Worm (Caenorhabditis elegans): ENCODE measurements around the gene E02H1.6.

Gene E02H1.6

ce11 chrII:9566045-9566444 lies 30.5 kb upstream of the E02H1.6 start (continued):
- no peak for TF ChIP-seq zag-1 (tag; optimal IDR thresholded peaks at IDR 0.05)
- peak; percentile 68; the same call in 1 of the 2 replicates for TF ChIP-seq mdt-29 (GFP tag; IDR thresholded peaks at IDR 0.05)
- TF ChIP-seq dpl-1 (GFP tag; optimal IDR thresholded peaks at IDR 0.05) = peak; percentile 20
- no peak for TF ChIP-seq R02D3.7 (tag; optimal IDR thresholded peaks at IDR 0.05)
- peak; percentile 93 for TF ChIP-seq dmd-8 (GFP tag; IDR thresholded peaks at IDR 0.05)
- no peak for TF ChIP-seq nhr-10 (tag; optimal IDR thresholded peaks at IDR 0.05)
- TF ChIP-seq nhr-28 (tag; optimal IDR thresholded peaks at IDR 0.05) = peak; percentile 29
- no peak for TF ChIP-seq ces-1 (GFP tag; optimal IDR thresholded peaks at IDR 0.05)
- no peak for TF ChIP-seq snpc-4 (tag; optimal IDR thresholded peaks at IDR 0.05)
- peak; percentile 79; the same call in 1 of the 2 replicates for TF ChIP-seq Y105C5A.15 (GFP tag; IDR thresholded peaks at IDR 0.05)
- TF ChIP-seq fkh-10 (GFP tag; optimal IDR thresholded peaks at IDR 0.05) = no peak
- TF ChIP-seq F44E2.7 (GFP tag; IDR thresholded peaks at IDR 0.05) = peak; percentile 85; the same call in 1 of the 2 replicates
- no peak for TF ChIP-seq lin-39 (tag; optimal IDR thresholded peaks at IDR 0.05)
- peak; percentile 71 for TF ChIP-seq spr-3 (GFP tag; optimal IDR thresholded peaks at IDR 0.05)
- TF ChIP-seq arid-1 (GFP tag; conservative IDR thresholded peaks at IDR 0.05) = peak; percentile 84
- no peak for TF ChIP-seq cey-2 (tag; optimal IDR thresholded peaks at IDR 0.05; ENCODE audit: borderline replicate concordance, insufficient read depth)
- TF ChIP-seq nhr-102 (tag; optimal IDR thresholded peaks at IDR 0.05) = peak; percentile 50
- TF ChIP-seq zfp-3 (GFP tag; conservative IDR thresholded peaks at IDR 0.05) = peak; percentile 49; the same call in 1 of the 2 replicates
- peak; percentile 69; the same call in 1 of the 2 replicates for TF ChIP-seq mxl-2 (GFP tag; conservative IDR thresholded peaks at IDR 0.05)
- peak; percentile 73 for TF ChIP-seq snpc-1.2 (GFP tag; IDR thresholded peaks at IDR 0.05)
- TF ChIP-seq F37D6.2 (tag; optimal IDR thresholded peaks at IDR 0.05) = no peak
- TF ChIP-seq ceh-20 (GFP tag; IDR thresholded peaks at IDR 0.05) = peak; percentile 76; the same call in 1 of the 2 replicates
- peak; percentile 53 for TF ChIP-seq gei-8 (GFP tag; optimal IDR thresholded peaks at IDR 0.05)
- peak; percentile 62 for TF ChIP-seq nhr-48 (tag; optimal IDR thresholded peaks at IDR 0.05)
- TF ChIP-seq ceh-82 (tag; optimal IDR thresholded peaks at IDR 0.05) = no peak
- TF ChIP-seq attf-4 (tag; optimal IDR thresholded peaks at IDR 0.05) = no peak
- TF ChIP-seq lin-13 (GFP tag; optimal IDR thresholded peaks at IDR 0.05) = peak; percentile 5

ce11 chrII:9573412-9573811 lies 23.1 kb upstream of the E02H1.6 start:
- peak in 1 of 2 experiments; percentile 8 for TF ChIP-seq mdl-1 (tag; optimal IDR thresholded peaks at IDR 0.05)
- TF ChIP-seq nhr-102 (tag; optimal IDR thresholded peaks at IDR 0.05) = no peak
- TF ChIP-seq unc-62 (GFP tag; optimal IDR thresholded peaks at IDR 0.05 in 1 of 2) = peak in 1 of 2 experiments; percentile 90
- no peak for TF ChIP-seq unc-62 (tag; optimal IDR thresholded peaks at IDR 0.05)
- TF ChIP-seq hlh-30 (tag; optimal IDR thresholded peaks at IDR 0.05; ENCODE audit: insufficient read depth) = peak; percentile 59
- TF ChIP-seq F26F4.8 (GFP tag; conservative IDR thresholded peaks at IDR 0.05) = no peak
- TF ChIP-seq mxl-3 (GFP tag; optimal IDR thresholded peaks at IDR 0.05) = peak; percentile 42
- TF ChIP-seq dmd-9 (GFP tag; IDR thresholded peaks at IDR 0.05) = no peak
- TF ChIP-seq F49E8.2 (tag; optimal IDR thresholded peaks at IDR 0.05; ENCODE audit: borderline replicate concordance) = no peak
- TF ChIP-seq nhr-28 (tag; optimal IDR thresholded peaks at IDR 0.05) = peak; percentile 41
- TF ChIP-seq nhr-237 (tag; optimal IDR thresholded peaks at IDR 0.05) = no peak

ce11 chrII:9574406-9574805 lies 22.1 kb upstream of the E02H1.6 start:
- TF ChIP-seq unc-62 (GFP tag; optimal IDR thresholded peaks at IDR 0.05 in 1 of 2) = peak in 1 of 2 experiments; percentile 60
- no peak for TF ChIP-seq unc-62 (tag; optimal IDR thresholded peaks at IDR 0.05)
- no peak for TF ChIP-seq hif-1 (tag; optimal IDR thresholded peaks at IDR 0.05)
- 0 out of 2 replicates have a peak, but pooled peaks have one; percentile 43 for TF ChIP-seq F44E2.7 (GFP tag; IDR thresholded peaks at IDR 0.05)
- TF ChIP-seq egl-43 (GFP tag; IDR thresholded peaks at IDR 0.05) = 0 out of 2 replicates have a peak, but pooled peaks have one; percentile 58
- TF ChIP-seq rbr-2 (tag; optimal IDR thresholded peaks at IDR 0.05) = peak; percentile 1
- peak; percentile 15 for TF ChIP-seq mes-2 (tag; optimal IDR thresholded peaks at IDR 0.05; ENCODE audit: poor library complexity, severe bottlenecking)
